Worm (Caenorhabditis elegans) whole organism, L3 larva: Measurements from ENCODE around the gene F39F10.4.

ENCODE experiments used
- R02D3.7 ChIP-seq: fragments of 150-350 bp; optimal IDR thresholded peaks from 2 replicates; lab custom pipeline; 2014; ENCODE audit warnings: missing biosample characterization, missing genetic modification characterization
- egl-27 ChIP-seq: sonication (generic microtip); optimal IDR thresholded peaks from 4 replicates; lab custom pipeline; 2017; ENCODE audit warnings: missing biosample characterization, missing genetic modification reagents, missing genetic modification characterization
- elt-1 ChIP-seq: fragments of 150-350 bp; optimal IDR thresholded peaks from 2 replicates; lab custom pipeline; 2014; ENCODE audit warnings: missing biosample characterization, missing genetic modification characterization
- elt-3 ChIP-seq, 3 experiments: fragments of 150-350 bp in 1 of 3; sonication (generic microtip) in 2 of 3; optimal IDR thresholded peaks; 2 replicates in 2 of 3; 4 replicates in 1 of 3; lab custom pipeline; 2014 to 2017; ENCODE audit warnings: missing biosample characterization in 3 of 3, missing genetic modification characterization in 3 of 3
- nhr-28 ChIP-seq: fragments of 150-350 bp; optimal IDR thresholded peaks from 2 replicates; lab custom pipeline; 2014; ENCODE audit warnings: missing biosample characterization, missing genetic modification characterization
- pqm-1 ChIP-seq: fragments of 150-350 bp; optimal IDR thresholded peaks from 2 replicates; lab custom pipeline; 2017; ENCODE audit warnings: missing biosample characterization, missing genetic modification characterization, inconsistent platforms
- snpc-4 ChIP-seq: fragments of 150-350 bp; optimal IDR thresholded peaks from 2 replicates; lab custom pipeline; 2014; ENCODE audit warnings: missing biosample characterization, missing genetic modification characterization
- unc-62 ChIP-seq: fragments of 150-350 bp; sonication (generic microtip); optimal IDR thresholded peaks from 4 replicates; lab custom pipeline; 2014; ENCODE audit warnings: missing biosample characterization, missing genetic modification reagents, missing genetic modification characterization

- TF ChIP-seq pqm-1 (peak; percentile 90), unc-62 (GFP tag; lab: Kevin White, UChicago) (peak; percentile 93), elt-1 (tag; lab: Kevin White, UChicago) (peak; percentile 20), elt-3 (tag; optimal IDR thresholded peaks at IDR 0.05; lab: Kevin White, UChicago) (peak; percentile 16 to 66 (median 20)), nhr-28 (tag; lab: Kevin White, UChicago) (no peak), egl-27 (tag; lab: Kevin White, UChicago) (peak; percentile 78), R02D3.7 (tag; lab: Kevin White, UChicago) (peak; percentile 84), snpc-4 (tag; lab: Kevin White, UChicago) (peak; percentile 74)
These were observed 26.2 kb upstream of the F39F10.4 start for ce11 chrX:16929560-16930332.
